Fruit fly (Drosophila melanogaster) whole organism, pupa: Measurements from ENCODE around the gene Lcch3.

Source experiments
- CG10348 ChIP-seq: fragments of 200-800 bp; sonication (Bioruptor generic); IDR thresholded peaks from 2 replicates; pipeline ENCODE4 v1.3.6; 2022; ENCODE audit warnings: missing biosample characterization, missing genetic modification characterization
- CG13204 ChIP-seq: fragments of 200-800 bp; sonication (Bioruptor generic); optimal IDR thresholded peaks from 2 replicates; lab custom pipeline; 2018; ENCODE audit warnings: missing biosample characterization, mild to moderate bottlenecking, missing genetic modification characterization, moderate library complexity
- CG15710 ChIP-seq: fragments of 200-800 bp; sonication (Bioruptor generic); optimal IDR thresholded peaks from 2 replicates; lab custom pipeline; 2018; ENCODE audit warnings: missing biosample characterization, mild to moderate bottlenecking, missing genetic modification characterization, moderate library complexity
- CG32121 ChIP-seq: fragments of 200-800 bp; sonication (Bioruptor generic); IDR thresholded peaks from 2 replicates; pipeline ENCODE4 v1.3.6; 2022; ENCODE audit warnings: missing biosample characterization, missing genetic modification characterization
- CG8159 ChIP-seq: fragments of 200-800 bp; sonication (Bioruptor generic); optimal IDR thresholded peaks from 3 replicates; lab custom pipeline; 2018; ENCODE audit warnings: missing biosample characterization, mild to moderate bottlenecking, missing genetic modification characterization, moderate library complexity
- CG8301 ChIP-seq: fragments of 200-800 bp; sonication (Bioruptor generic); optimal IDR thresholded peaks from 2 replicates; lab custom pipeline; 2018; ENCODE audit warnings: missing biosample characterization, mild to moderate bottlenecking, missing genetic modification characterization
- CG9948 ChIP-seq: fragments of 200-800 bp; sonication (Bioruptor generic); optimal IDR thresholded peaks from 2 replicates; lab custom pipeline; 2018; ENCODE audit warnings: missing biosample characterization, mild to moderate bottlenecking, missing genetic modification characterization, moderate library complexity
- D1 ChIP-seq: fragments of 200-800 bp; sonication (Bioruptor generic); optimal IDR thresholded peaks from 2 replicates; lab custom pipeline; 2018; ENCODE audit warnings: missing biosample characterization, mild to moderate bottlenecking, missing genetic modification characterization, moderate library complexity
- EcR ChIP-seq: fragments of 200-800 bp; sonication (Bioruptor generic); optimal IDR thresholded peaks from 3 replicates; lab custom pipeline; 2019; ENCODE audit warnings: missing biosample characterization, missing genetic modification characterization, mild to moderate bottlenecking, moderate library complexity, missing genetic modification reagents
- Ets98B ChIP-seq: fragments of 200-800 bp; sonication (Bioruptor generic); IDR thresholded peaks from 2 replicates; pipeline ENCODE4 v1.3.6; 2022; ENCODE audit warnings: missing biosample characterization, missing genetic modification characterization
- Snoo ChIP-seq: fragments of 200-800 bp; sonication (Bioruptor generic); optimal IDR thresholded peaks from 3 replicates; lab custom pipeline; 2017; ENCODE audit warnings: missing biosample characterization, mild to moderate bottlenecking, missing genetic modification characterization, inconsistent platforms
- gl ChIP-seq: fragments of 200-800 bp; sonication (Bioruptor generic); optimal IDR thresholded peaks from 2 replicates; lab custom pipeline; 2018; ENCODE audit warnings: missing biosample characterization, mild to moderate bottlenecking, missing genetic modification characterization
- rn ChIP-seq: fragments of 200-800 bp; sonication (Bioruptor generic); IDR thresholded peaks from 2 replicates; pipeline ENCODE4 v1.3.6; 2022; ENCODE audit warnings: missing biosample characterization, missing genetic modification characterization

DNA sequence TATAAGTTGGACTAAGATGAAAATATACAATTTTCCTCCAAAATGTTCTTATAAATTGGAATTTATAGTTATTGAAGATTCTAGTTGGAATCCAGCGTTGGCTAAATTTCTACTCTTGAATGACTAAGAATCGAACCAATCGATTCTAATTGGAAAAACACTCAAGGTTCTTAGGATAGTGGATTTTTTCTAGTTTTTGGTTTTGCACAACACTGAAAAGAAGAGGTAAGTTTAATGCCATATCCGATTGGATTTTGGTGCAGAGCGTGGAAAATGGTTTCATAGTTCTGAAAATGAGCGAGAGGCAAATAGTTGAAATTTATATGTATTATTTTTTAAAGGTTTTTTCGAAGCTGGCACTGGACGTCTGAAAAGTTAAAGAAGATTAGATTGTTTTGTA lies 49.3 kb upstream of the Lcch3 start:
- TF ChIP-seq rn (GFP tag; lab: Robert Waterston, UW): no peak
- TF ChIP-seq CG9948 (tag; lab: Kevin White, UChicago): no peak
- no peak for TF ChIP-seq CG15710 (tag; lab: Kevin White, UChicago)
- TF ChIP-seq CG13204 (GFP tag; lab: Kevin White, UChicago): no peak
- TF ChIP-seq CG32121 (GFP tag; lab: Robert Waterston, UW): no peak
- no peak for TF ChIP-seq Ets98B
- no peak for TF ChIP-seq CG8159 (tag; lab: Kevin White, UChicago)
- no peak for TF ChIP-seq D1 (tag; lab: Kevin White, UChicago)
- no peak for TF ChIP-seq CG10348 (GFP tag; lab: Robert Waterston, UW)
- TF ChIP-seq EcR: no peak
- no peak for TF ChIP-seq CG8301 (tag; lab: Kevin White, UChicago)
- no peak for TF ChIP-seq Snoo (tag; lab: Kevin White, UChicago)
- no peak for TF ChIP-seq gl
